Fruit fly (Drosophila melanogaster): ENCODE data around the gene CG9588.

The CG9588 gene

dm6 chr3R:13715012-13715673 is 38.7 kb upstream of the CG9588 start, which contains the start of gene kmr (continued):
- TF ChIP-seq NC2β (GFP tag; optimal IDR thresholded peaks at IDR 0.05) (peak; percentile 38), CG12104 (GFP tag; optimal IDR thresholded peaks at IDR 0.05) (no peak), mam (GFP tag; optimal IDR thresholded peaks at IDR 0.05) (no peak), CG8765 (GFP tag; IDR thresholded peaks at IDR 0.05) (no peak), MESR4 (GFP tag; optimal IDR thresholded peaks at IDR 0.05) (peak; percentile 12), gro (GFP tag; optimal IDR thresholded peaks at IDR 0.05) (peak; percentile 81), CG6254 (GFP tag; optimal IDR thresholded peaks at IDR 0.05) (peak; percentile 30), NFAT (GFP tag; IDR thresholded peaks at IDR 0.05) (peak; percentile 8; the same call in 1 of the 2 replicates), Mes4 (GFP tag; optimal IDR thresholded peaks at IDR 0.05) (no peak), Awh (GFP tag; IDR thresholded peaks at IDR 0.05) (peak; percentile 51; the same call in 1 of the 2 replicates), bab2 (GFP tag; optimal IDR thresholded peaks at IDR 0.05) (no peak), hkb (optimal IDR thresholded peaks at IDR 0.05) (no peak), hkb (GFP tag; IDR thresholded peaks at IDR 0.05) (peak; percentile 75), pan (optimal IDR thresholded peaks at IDR 0.05) (no peak), pan (GFP tag; optimal IDR thresholded peaks at IDR 0.05 in 1 of 2, IDR thresholded peaks at IDR 0.05 in 1 of 2) (peak in 1 of 2 experiments; percentile 49), Fer1 (GFP tag; optimal IDR thresholded peaks at IDR 0.05) (peak; percentile 77), cato (GFP tag; optimal IDR thresholded peaks at IDR 0.05; ENCODE audit: borderline replicate concordance) (no peak), CG18619 (GFP tag; optimal IDR thresholded peaks at IDR 0.05) (no peak), CG7372 (GFP tag; IDR thresholded peaks at IDR 0.05) (peak; percentile 18; the same call in 1 of the 2 replicates), PHDP (tag; optimal IDR thresholded peaks at IDR 0.05) (peak; percentile 41), bigmax (GFP tag; optimal IDR thresholded peaks at IDR 0.05) (peak; percentile 9), phol (tag; optimal IDR thresholded peaks at IDR 0.05) (no peak), hb (GFP tag; IDR thresholded peaks at IDR 0.05; ENCODE audit: partially characterized antibody) (no peak), CG14667 (GFP tag; IDR thresholded peaks at IDR 0.05) (no peak), Nf-YA (GFP tag; IDR thresholded peaks at IDR 0.05) (no peak), stc (GFP tag; IDR thresholded peaks at IDR 0.05) (peak; percentile 60; the same call in 1 of the 2 replicates), D19A (tag; optimal IDR thresholded peaks at IDR 0.05) (peak; percentile 14), YL-1 (GFP tag; optimal IDR thresholded peaks at IDR 0.05) (no peak), gsb (GFP tag; IDR thresholded peaks at IDR 0.05) (0 out of 2 replicates have a peak, but pooled peaks have one; percentile 38), CG3726 (GFP tag; IDR thresholded peaks at IDR 0.05) (no peak), Trl (optimal IDR thresholded peaks at IDR 0.05) (no peak), Trl (GFP tag; optimal IDR thresholded peaks at IDR 0.05) (peak; percentile 42), CG8089 (GFP tag; optimal IDR thresholded peaks at IDR 0.05) (peak; percentile 15), CG8290 (GFP tag; optimal IDR thresholded peaks at IDR 0.05) (no peak), CG8290 (tag; optimal IDR thresholded peaks at IDR 0.05) (peak in 1 of 2 experiments; percentile 43), CG5953 (GFP tag; IDR thresholded peaks at IDR 0.05) (peak; percentile 53), NC2α (GFP tag; optimal IDR thresholded peaks at IDR 0.05) (peak; percentile 12), wdn (GFP tag; IDR thresholded peaks at IDR 0.05) (peak; percentile 32; the same call in 1 of the 2 replicates), ranshi (GFP tag; IDR thresholded peaks at IDR 0.05) (peak; percentile 26; the same call in 1 of the 2 replicates), CG4328 (GFP tag; optimal IDR thresholded peaks at IDR 0.05) (no peak), cg (GFP tag; optimal IDR thresholded peaks at IDR 0.05) (peak; percentile 65), Hmr (GFP tag; optimal IDR thresholded peaks at IDR 0.05) (peak; percentile 32), MBD-R2 (GFP tag; IDR thresholded peaks at IDR 0.05) (peak; percentile 14; the same call in 1 of the 2 replicates), CG34224 (GFP tag; IDR thresholded peaks at IDR 0.05; ENCODE audit: partially characterized antibody) (peak; percentile 56; the same call in 2 of the 3 replicates), ab (GFP tag; optimal IDR thresholded peaks at IDR 0.05) (no peak), CG12219 (GFP tag; optimal IDR thresholded peaks at IDR 0.05) (peak; percentile 57), kni (GFP tag; optimal IDR thresholded peaks at IDR 0.05) (peak; percentile 83), nerfin-1 (tag; optimal IDR thresholded peaks at IDR 0.05) (peak; percentile 53), CG13775 (GFP tag; optimal IDR thresholded peaks at IDR 0.05) (no peak), lov (optimal IDR thresholded peaks at IDR 0.05) (no peak), lov (GFP tag; IDR thresholded peaks at IDR 0.05) (peak; percentile 57; the same call in 1 of the 3 replicates)
